Fruit fly (Drosophila melanogaster): ENCODE measurements around the gene CG18404.

Gene CG18404

dm6 chr3R:30247802-30248363, 5.1 kb upstream of the CG18404 start:
- peak; percentile 21; the same call in 1 of the 2 replicates for TF ChIP-seq CG13287 (GFP tag; IDR thresholded peaks at IDR 0.05; ENCODE audit: partially characterized antibody)
- TF ChIP-seq exex (tag; optimal IDR thresholded peaks at IDR 0.05) = peak; percentile 56
- no peak for TF ChIP-seq cas (GFP tag; IDR thresholded peaks at IDR 0.05)
- no peak for TF ChIP-seq sima (GFP tag; optimal IDR thresholded peaks at IDR 0.05)
- peak; percentile 69 for TF ChIP-seq sens (GFP tag)
- peak; percentile 62 for TF ChIP-seq CG42726 (GFP tag; IDR thresholded peaks at IDR 0.05; ENCODE audit: partially characterized antibody)
- TF ChIP-seq Bgb (GFP tag; IDR thresholded peaks at IDR 0.05; ENCODE audit: partially characterized antibody) = peak; percentile 58
- TF ChIP-seq ato (GFP tag; IDR thresholded peaks at IDR 0.05; ENCODE audit: partially characterized antibody) = peak; percentile 55
- 0 out of 3 replicates have a peak, but pooled peaks have one; percentile 39 for TF ChIP-seq mld (GFP tag; IDR thresholded peaks at IDR 0.05; ENCODE audit: partially characterized antibody)
- peak; percentile 51 for TF ChIP-seq Scr (GFP tag; IDR thresholded peaks at IDR 0.05; ENCODE audit: partially characterized antibody)
- no peak for TF ChIP-seq tup (GFP tag; optimal IDR thresholded peaks at IDR 0.05)
- TF ChIP-seq CG2199 (GFP tag; IDR thresholded peaks at IDR 0.05) = 0 out of 3 replicates have a peak, but pooled peaks have one; percentile 33
- peak; percentile 97 for TF ChIP-seq Bdp1 (GFP tag; optimal IDR thresholded peaks at IDR 0.05)
- peak; percentile 54; the same call in 2 of the 3 replicates for TF ChIP-seq CG16813 (GFP tag; IDR thresholded peaks at IDR 0.05; ENCODE audit: partially characterized antibody)
- peak; percentile 12 for TF ChIP-seq CG2120 (GFP tag; optimal IDR thresholded peaks at IDR 0.05)
- TF ChIP-seq hb (GFP tag; IDR thresholded peaks at IDR 0.05; ENCODE audit: partially characterized antibody) = peak; percentile 46; the same call in 1 of the 3 replicates
- peak; percentile 56 for TF ChIP-seq bbx (GFP tag; IDR thresholded peaks at IDR 0.05; ENCODE audit: partially characterized antibody)
- no peak for TF ChIP-seq twi (tag; optimal IDR thresholded peaks at IDR 0.05)
- no peak for TF ChIP-seq dmrt99B (tag; optimal IDR thresholded peaks at IDR 0.05)
- peak; percentile 62 for TF ChIP-seq HLH4C (GFP tag; IDR thresholded peaks at IDR 0.05; ENCODE audit: partially characterized antibody)
- TF ChIP-seq Kr (GFP tag; optimal IDR thresholded peaks at IDR 0.05) = peak; percentile 48
- TF ChIP-seq CG14860 (GFP tag; IDR thresholded peaks at IDR 0.05; ENCODE audit: partially characterized antibody) = peak; percentile 8; the same call in 1 of the 3 replicates
- TF ChIP-seq CG32532 (GFP tag; IDR thresholded peaks at IDR 0.05) = no peak
- no peak for TF ChIP-seq C15 (GFP tag; IDR thresholded peaks at IDR 0.05)
- no peak for TF ChIP-seq CG31365 (tag; optimal IDR thresholded peaks at IDR 0.05)
- TF ChIP-seq chinmo (GFP tag; IDR thresholded peaks at IDR 0.05; ENCODE audit: partially characterized antibody) = 0 out of 4 replicates have a peak, but pooled peaks have one; percentile 9
- TF ChIP-seq emc (GFP tag; optimal IDR thresholded peaks at IDR 0.05) = no peak
- peak; percentile 58; the same call in 2 of the 3 replicates for TF ChIP-seq CG34224 (GFP tag; IDR thresholded peaks at IDR 0.05; ENCODE audit: partially characterized antibody)
- peak; percentile 42; the same call in 1 of the 3 replicates for TF ChIP-seq vnd (GFP tag; IDR thresholded peaks at IDR 0.05; ENCODE audit: partially characterized antibody)
- TF ChIP-seq lab (GFP tag; optimal IDR thresholded peaks at IDR 0.05) = peak; percentile 21
- TF ChIP-seq sna (GFP tag; IDR thresholded peaks at IDR 0.05; ENCODE audit: partially characterized antibody) = 0 out of 2 replicates have a peak, but pooled peaks have one; percentile 19
- TF ChIP-seq CG6791 (GFP tag; IDR thresholded peaks at IDR 0.05; ENCODE audit: partially characterized antibody) = peak; percentile 78; the same call in 2 of the 3 replicates
- TF ChIP-seq Sox102F (GFP tag; optimal IDR thresholded peaks at IDR 0.05) = no peak
- TF ChIP-seq inv (GFP tag; IDR thresholded peaks at IDR 0.05; ENCODE audit: partially characterized antibody) = peak; percentile 37; the same call in 1 of the 2 replicates
- TF ChIP-seq fd102C (GFP tag; optimal IDR thresholded peaks at IDR 0.05) = no peak
- no peak for TF ChIP-seq CG31441 (GFP tag; IDR thresholded peaks at IDR 0.05)
- TF ChIP-seq knrl (GFP tag; IDR thresholded peaks at IDR 0.05; ENCODE audit: partially characterized antibody) = peak; percentile 49; the same call in 1 of the 3 replicates
- peak; percentile 64; the same call in 2 of the 3 replicates for TF ChIP-seq Opbp (GFP tag; IDR thresholded peaks at IDR 0.05; ENCODE audit: partially characterized antibody)
- TF ChIP-seq nerfin-2 (GFP tag; IDR thresholded peaks at IDR 0.05; ENCODE audit: partially characterized antibody) = peak; percentile 50; the same call in 1 of the 2 replicates
- no peak for TF ChIP-seq CG7928 (GFP tag; optimal IDR thresholded peaks at IDR 0.05)
- 0 out of 3 replicates have a peak, but pooled peaks have one; percentile 6 for TF ChIP-seq otp (GFP tag; IDR thresholded peaks at IDR 0.05)
- TF ChIP-seq Dref (GFP tag; IDR thresholded peaks at IDR 0.05) = no peak
- peak; percentile 66 for TF ChIP-seq amos (GFP tag; IDR thresholded peaks at IDR 0.05; ENCODE audit: partially characterized antibody)

Data from whole organism, embryonic.